Worm (Caenorhabditis elegans): Measurements from ENCODE around the gene ZK177.2.

DNA sequence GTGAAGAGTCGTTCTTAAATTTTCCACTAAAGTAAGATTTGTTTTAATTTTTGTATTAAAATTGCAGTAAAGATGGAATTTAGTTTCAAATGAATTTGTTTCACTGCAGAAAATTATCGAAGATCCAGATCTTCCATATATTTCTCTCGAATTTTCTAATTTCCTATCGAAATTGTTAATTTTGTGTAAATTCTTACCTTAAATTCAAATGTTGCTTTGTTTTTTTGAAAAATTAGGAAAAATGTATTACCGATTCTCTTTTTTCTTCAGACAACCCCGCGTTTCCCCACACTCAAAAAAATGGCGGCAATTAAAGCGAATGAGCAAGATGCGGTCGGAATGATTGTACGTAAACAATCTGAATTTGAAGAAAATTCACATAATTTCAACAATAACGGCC is 30.7 kb downstream of the ZK177.2 start, which contains the start of gene C17C3.6:
- TF ChIP-seq unc-62 (GFP tag; optimal IDR thresholded peaks at IDR 0.05) (no peak), lin-13 (GFP tag; optimal IDR thresholded peaks at IDR 0.05) (no peak), sem-4 (tag; optimal IDR thresholded peaks at IDR 0.05) (no peak), snpc-4 (tag; optimal IDR thresholded peaks at IDR 0.05) (no peak), ztf-4 (tag; optimal IDR thresholded peaks at IDR 0.05) (no peak), mdl-1 (tag; optimal IDR thresholded peaks at IDR 0.05) (no peak), mab-5 (tag; optimal IDR thresholded peaks at IDR 0.05) (no peak), aly-2 (tag; optimal IDR thresholded peaks at IDR 0.05) (no peak), unc-55 (GFP tag; optimal IDR thresholded peaks at IDR 0.05) (no peak), blmp-1 (tag; optimal IDR thresholded peaks at IDR 0.05; ENCODE audit: insufficient read depth) (no peak), nhr-77 (tag; optimal IDR thresholded peaks at IDR 0.05) (no peak), dmd-4 (tag; optimal IDR thresholded peaks at IDR 0.05) (no peak)

Data from whole organism, L2 larva.